Worm (Caenorhabditis elegans) whole organism, early embryonic: ENCODE results near the gene srz-19.

Experiments
- B0310.2 ChIP-seq: sonication (generic microtip); optimal IDR thresholded peaks from 2 replicates; lab custom pipeline; 2016; ENCODE audit warnings: mild to moderate bottlenecking, missing genetic modification characterization, missing compliant biosample characterization
- F13C5.2 ChIP-seq: sonication (generic microtip); optimal IDR thresholded peaks from 2 replicates; lab custom pipeline; 2017; ENCODE audit warnings: mild to moderate bottlenecking, missing genetic modification characterization, inconsistent platforms, missing compliant biosample characterization
- aly-1 ChIP-seq: sonication (generic microtip); optimal IDR thresholded peaks from 2 replicates; lab custom pipeline; 2016; ENCODE audit warnings: missing genetic modification characterization, missing compliant biosample characterization
- ama-1 ChIP-seq: fragments of 150-350 bp; optimal IDR thresholded peaks from 2 replicates; lab custom pipeline; 2014
- ceh-13 ChIP-seq: fragments of 200-800 bp; sonication (Bioruptor generic); optimal IDR thresholded peaks from 2 replicates; lab custom pipeline; 2018; ENCODE audit warnings: mild to moderate bottlenecking, missing genetic modification characterization, missing compliant biosample characterization
- ceh-36 ChIP-seq: sonication (generic microtip); optimal IDR thresholded peaks from 2 replicates; lab custom pipeline; 2016; ENCODE audit warnings: missing genetic modification characterization, inconsistent platforms, missing compliant biosample characterization
- ets-7 ChIP-seq: sonication (generic microtip); optimal IDR thresholded peaks from 2 replicates; lab custom pipeline; 2016; ENCODE audit warnings: missing genotype, missing genetic modification characterization, missing compliant biosample characterization
- flt-1 ChIP-seq: fragments of 200-800 bp; sonication (Bioruptor generic); IDR thresholded peaks from 2 replicates; pipeline ENCODE4 v1.3.6; 2022; ENCODE audit warnings: missing genetic modification characterization, missing compliant biosample characterization
- hmbx-1 ChIP-seq: sonication (generic microtip); optimal IDR thresholded peaks from 2 replicates; lab custom pipeline; 2016; ENCODE audit warnings: mild to moderate bottlenecking, missing genetic modification characterization, missing compliant biosample characterization
- hmg-4 ChIP-seq: fragments of 200-800 bp; sonication (Bioruptor generic); optimal IDR thresholded peaks from 2 replicates; lab custom pipeline; 2018; ENCODE audit warnings: mild to moderate bottlenecking, missing genetic modification characterization, missing compliant biosample characterization
- hnd-1 ChIP-seq: sonication (generic microtip); optimal IDR thresholded peaks from 2 replicates; lab custom pipeline; 2016; ENCODE audit warnings: missing genetic modification characterization, missing compliant biosample characterization
- pes-1 ChIP-seq: fragments of 200-800 bp; sonication (Bioruptor generic); IDR thresholded peaks from 2 replicates; pipeline ENCODE4 v1.3.6; 2022; ENCODE audit warnings: missing genetic modification reagents, missing genetic modification characterization, missing compliant biosample characterization
- scrt-1 ChIP-seq: fragments of 200-800 bp; sonication (Bioruptor generic); IDR thresholded peaks from 2 replicates; pipeline ENCODE4 v1.3.6; 2022; ENCODE audit warnings: missing genetic modification characterization, missing compliant biosample characterization
- sea-1 ChIP-seq: fragments of 200-800 bp; sonication (Bioruptor generic); conservative IDR thresholded peaks from 2 replicates; pipeline ENCODE4 v1.3.6; 2022; ENCODE audit warnings: missing genetic modification characterization, missing compliant biosample characterization
- tbx-11 ChIP-seq: fragments of 200-800 bp; sonication (Bioruptor generic); IDR thresholded peaks from 2 replicates; pipeline ENCODE4 v1.3.6; 2022; ENCODE audit warnings: missing genetic modification characterization, missing compliant biosample characterization
- tbx-37 ChIP-seq: fragments of 200-800 bp; sonication (Bioruptor generic); conservative IDR thresholded peaks from 2 replicates; pipeline ENCODE4 v1.3.6; 2022; ENCODE audit warnings: missing genetic modification reagents, missing genetic modification characterization, missing compliant biosample characterization
- tra-4 ChIP-seq: sonication (generic microtip); optimal IDR thresholded peaks from 2 replicates; lab custom pipeline; 2017; ENCODE audit warnings: missing genetic modification characterization, missing compliant biosample characterization

The srz-19 gene

DNA sequence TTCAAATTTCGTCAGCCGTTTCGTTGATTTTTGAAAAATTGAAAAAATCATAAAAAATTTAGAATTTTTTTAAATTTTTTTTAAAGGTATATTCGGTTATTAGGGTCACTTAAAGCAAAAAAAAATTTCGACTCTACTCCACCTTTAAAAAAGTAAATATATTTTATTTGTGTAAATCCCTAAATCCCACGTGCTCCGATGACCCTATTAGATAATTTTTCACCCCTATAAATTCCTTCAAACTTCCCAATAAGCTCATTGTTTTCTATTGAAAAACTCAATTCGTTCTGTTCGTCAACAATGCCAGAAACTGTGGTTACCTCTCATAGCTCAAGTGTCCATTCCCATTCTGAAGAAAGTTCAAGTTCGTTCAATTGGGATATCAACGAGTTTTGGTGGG is 7.0 kb upstream of the srz-19 start, which contains the start of gene F56D6.20:
Gene F56D6.20, plus strand, starts transcription at position 301 of the 400 bp plus-strand sequence.
- no peak for TF ChIP-seq flt-1 (GFP tag; lab: Robert Waterston, UW)
- no peak for TF ChIP-seq ceh-13 (GFP tag; lab: Kevin White, UChicago)
- no peak for TF ChIP-seq ceh-36 (tag; lab: Kevin White, UChicago)
- TF ChIP-seq tbx-11, result no peak
- TF ChIP-seq hmbx-1 (tag; lab: Kevin White, UChicago), result no peak
- no peak for TF ChIP-seq F13C5.2 (tag; lab: Kevin White, UChicago)
- no peak for TF ChIP-seq tra-4
- no peak for TF ChIP-seq hmg-4 (GFP tag; lab: Kevin White, UChicago)
- TF ChIP-seq scrt-1 (GFP tag; lab: Robert Waterston, UW), result no peak
- no peak for TF ChIP-seq tbx-37 (GFP tag; lab: Robert Waterston, UW)
- no peak for TF ChIP-seq ets-7 (tag; lab: Kevin White, UChicago)
- TF ChIP-seq aly-1 (tag; lab: Kevin White, UChicago), result no peak
- TF ChIP-seq hnd-1 (tag; lab: Kevin White, UChicago), result no peak
- no peak for TF ChIP-seq ama-1 (lab: Kevin White, UChicago)
- TF ChIP-seq pes-1 (GFP tag; lab: Robert Waterston, UW), result no peak
- TF ChIP-seq sea-1 (GFP tag; lab: Robert Waterston, UW), result no peak
- TF ChIP-seq B0310.2 (tag; lab: Kevin White, UChicago), result no peak

DNA sequence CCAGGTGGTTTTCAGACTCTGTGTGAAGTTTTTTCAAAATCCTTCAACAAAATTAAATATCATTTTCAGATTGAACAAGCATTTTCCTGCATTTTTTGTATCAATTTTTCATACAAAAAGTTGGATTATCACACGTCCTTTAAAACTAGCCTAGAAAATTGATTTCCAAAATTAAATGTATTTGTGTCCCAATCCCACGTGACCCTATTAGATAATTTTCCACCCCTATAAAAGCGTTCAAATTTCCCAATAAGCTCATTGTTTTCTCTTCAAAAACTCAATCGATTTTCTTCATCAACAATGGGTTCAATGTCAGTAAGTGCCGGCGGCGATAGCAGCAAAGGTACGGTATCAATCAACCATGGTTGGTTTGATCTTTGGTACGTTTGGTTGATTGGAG is 5.1 kb upstream of the srz-19 start, which contains the start of gene F56D6.19:
Gene F56D6.19, plus strand, starts transcription at position 301 of the 400 bp plus-strand sequence.
- TF ChIP-seq sea-1 (GFP tag; lab: Robert Waterston, UW) (no peak), pes-1 (GFP tag; lab: Robert Waterston, UW) (no peak), aly-1 (tag; lab: Kevin White, UChicago) (no peak), ama-1 (lab: Kevin White, UChicago) (no peak)

DNA sequence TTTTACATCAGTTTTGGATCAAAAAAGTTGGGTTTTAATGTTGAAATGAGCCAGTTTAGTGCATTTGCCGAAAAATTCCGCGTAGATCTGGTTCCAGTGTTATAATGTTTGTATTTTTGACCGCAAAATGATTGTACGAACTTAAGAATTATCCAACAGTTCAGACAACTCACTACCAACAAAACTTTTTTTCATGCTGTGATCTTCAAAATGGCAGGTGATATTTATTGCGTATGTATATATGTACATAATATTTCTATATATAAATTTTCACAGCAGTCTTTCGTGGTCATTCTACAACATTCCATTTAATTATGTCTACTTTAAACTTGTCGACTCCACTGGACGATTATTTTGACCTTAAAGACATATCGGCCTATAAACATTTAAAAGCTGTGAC is 4.3 kb upstream of the srz-19 start, which contains the start of gene srz-20:
Gene srz-20, plus strand, starts transcription at position 301 of the 400 bp plus-strand sequence.
- TF ChIP-seq tbx-11, result no peak

DNA sequence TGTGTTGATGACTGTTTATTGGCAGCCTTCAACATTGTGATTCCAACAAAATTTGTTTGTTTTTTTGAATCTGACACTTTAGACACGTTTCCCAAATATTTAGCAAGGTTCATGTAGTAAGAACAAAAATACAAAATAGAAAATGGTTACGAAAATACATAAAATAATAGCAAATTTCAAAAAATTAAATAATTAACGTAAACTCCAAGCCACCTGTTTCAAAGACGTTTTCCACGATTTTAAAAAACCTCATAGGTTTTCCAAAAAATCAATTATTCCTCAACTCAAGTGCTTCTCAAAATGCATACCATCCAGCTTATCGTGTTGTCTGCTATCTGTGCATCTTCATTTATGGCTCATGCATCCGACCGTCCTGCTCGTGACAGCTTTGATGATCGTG is 2.2 kb upstream of the srz-19 start, which contains the start of gene F56D6.14:
Gene F56D6.14, plus strand, starts transcription at position 301 of the 400 bp plus-strand sequence.
- TF ChIP-seq F13C5.2 (tag; lab: Kevin White, UChicago) (no peak), ceh-36 (tag; lab: Kevin White, UChicago) (no peak), flt-1 (GFP tag; lab: Robert Waterston, UW) (no peak), sea-1 (GFP tag; lab: Robert Waterston, UW) (no peak), ets-7 (tag; lab: Kevin White, UChicago) (no peak), ama-1 (lab: Kevin White, UChicago) (no peak), tra-4 (no peak), B0310.2 (tag; lab: Kevin White, UChicago) (no peak), hmg-4 (GFP tag; lab: Kevin White, UChicago) (no peak), tbx-11 (no peak), hmbx-1 (tag; lab: Kevin White, UChicago) (no peak), scrt-1 (GFP tag; lab: Robert Waterston, UW) (no peak), hnd-1 (tag; lab: Kevin White, UChicago) (no peak), ceh-13 (GFP tag; lab: Kevin White, UChicago) (no peak), pes-1 (GFP tag; lab: Robert Waterston, UW) (no peak), tbx-37 (GFP tag; lab: Robert Waterston, UW) (no peak), aly-1 (tag; lab: Kevin White, UChicago) (no peak)

DNA sequence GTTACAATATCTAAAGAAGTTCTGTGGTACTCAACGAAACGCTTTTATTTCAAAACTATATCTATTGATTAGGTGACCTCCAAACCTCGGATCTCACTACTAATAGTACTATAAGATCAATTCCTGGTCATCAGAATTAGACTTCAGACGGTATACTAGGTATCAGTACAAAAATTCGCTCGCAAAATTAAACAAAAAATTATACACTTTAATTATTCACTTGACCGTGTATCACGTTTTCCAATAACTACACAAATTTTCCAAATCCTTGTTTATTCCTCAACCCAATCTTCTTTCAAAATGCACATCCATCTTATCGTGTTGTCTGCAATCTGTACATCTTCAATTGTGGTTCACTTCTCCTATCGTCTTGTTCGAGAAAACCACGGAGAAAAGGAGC is 1.4 kb upstream of the srz-19 start, which contains the start of gene F56D6.23:
Gene F56D6.23, plus strand, starts transcription at position 301 of the 400 bp plus-strand sequence.
- TF ChIP-seq hnd-1 (tag; lab: Kevin White, UChicago), result no peak
- no peak for TF ChIP-seq ceh-36 (tag; lab: Kevin White, UChicago)
- TF ChIP-seq hmg-4 (GFP tag; lab: Kevin White, UChicago), result no peak
- TF ChIP-seq ceh-13 (GFP tag; lab: Kevin White, UChicago), result no peak
- no peak for TF ChIP-seq tbx-11
- TF ChIP-seq ets-7 (tag; lab: Kevin White, UChicago), result no peak
- TF ChIP-seq pes-1 (GFP tag; lab: Robert Waterston, UW), result no peak
- no peak for TF ChIP-seq aly-1 (tag; lab: Kevin White, UChicago)
- no peak for TF ChIP-seq tra-4
- no peak for TF ChIP-seq ama-1 (lab: Kevin White, UChicago)
- no peak for TF ChIP-seq hmbx-1 (tag; lab: Kevin White, UChicago)

DNA sequence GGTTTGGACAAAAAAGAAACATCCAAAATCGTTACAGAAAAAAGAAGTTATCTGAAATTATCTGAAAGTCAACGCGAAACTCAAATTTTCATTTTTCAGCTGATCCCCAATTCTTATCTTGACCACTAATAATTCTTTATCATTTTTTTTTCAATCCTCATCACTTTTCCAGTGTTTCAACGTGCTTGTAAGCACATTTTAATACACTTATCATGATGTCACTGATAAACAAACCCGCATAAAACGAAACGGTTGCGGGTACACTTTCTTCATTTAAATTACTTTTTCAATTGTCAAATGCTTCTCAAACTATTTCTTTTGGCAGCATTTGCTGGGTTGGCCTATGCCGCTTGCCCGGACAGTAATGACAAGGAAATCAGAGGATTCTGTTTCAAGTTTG is 2.3 kb downstream of the srz-19 start, which contains the start of gene clec-67:
Gene clec-67, plus strand, starts transcription at position 268 of the 400 bp plus-strand sequence.
- TF ChIP-seq ceh-36 (tag; lab: Kevin White, UChicago) (no peak), tbx-37 (GFP tag; lab: Robert Waterston, UW) (no peak), pes-1 (GFP tag; lab: Robert Waterston, UW) (no peak), hnd-1 (tag; lab: Kevin White, UChicago) (no peak), tbx-11 (no peak), hmg-4 (GFP tag; lab: Kevin White, UChicago) (no peak), flt-1 (GFP tag; lab: Robert Waterston, UW) (no peak), tra-4 (no peak), sea-1 (GFP tag; lab: Robert Waterston, UW) (no peak)

DNA sequence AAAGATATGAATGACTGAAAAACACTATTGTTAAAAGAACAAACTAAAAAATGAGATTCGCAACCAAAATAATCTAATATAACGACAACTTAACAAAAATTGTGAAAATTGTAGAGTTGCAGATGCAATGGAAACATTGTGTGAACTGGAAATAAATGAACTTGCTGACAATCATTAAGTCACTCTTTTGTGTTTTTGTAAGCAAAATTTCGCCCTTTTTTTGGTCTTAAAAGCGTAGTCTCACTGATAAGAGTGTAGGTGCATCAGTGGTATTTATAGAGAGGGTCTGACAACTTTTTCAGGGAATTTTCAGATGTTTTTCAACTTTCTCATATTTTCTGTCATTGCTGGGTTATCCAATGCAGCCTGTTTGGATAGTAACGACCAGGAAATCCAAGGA is 6.5 kb downstream of the srz-19 start, which contains the start of gene clec-68:
Gene clec-68, plus strand, starts transcription at position 301 of the 400 bp plus-strand sequence.
- TF ChIP-seq ceh-36 (tag; lab: Kevin White, UChicago), result no peak
- no peak for TF ChIP-seq pes-1 (GFP tag; lab: Robert Waterston, UW)
- TF ChIP-seq flt-1 (GFP tag; lab: Robert Waterston, UW), result no peak
- no peak for TF ChIP-seq B0310.2 (tag; lab: Kevin White, UChicago)
- no peak for TF ChIP-seq hmg-4 (GFP tag; lab: Kevin White, UChicago)
- TF ChIP-seq aly-1 (tag; lab: Kevin White, UChicago), result no peak
- TF ChIP-seq ama-1 (lab: Kevin White, UChicago), result no peak
- no peak for TF ChIP-seq hmbx-1 (tag; lab: Kevin White, UChicago)
- no peak for TF ChIP-seq sea-1 (GFP tag; lab: Robert Waterston, UW)
- TF ChIP-seq ets-7 (tag; lab: Kevin White, UChicago), result no peak
- no peak for TF ChIP-seq tra-4
